Worm (Caenorhabditis elegans) whole organism, dauer: ENCODE measurements around the gene maoc-1.

Experiments
- unc-62 ChIP-seq: sonication (generic microtip); optimal IDR thresholded peaks from 2 replicates; lab custom pipeline; 2017; ENCODE audit warnings: missing biosample characterization, missing genetic modification reagents, missing genetic modification characterization

The maoc-1 gene

DNA sequence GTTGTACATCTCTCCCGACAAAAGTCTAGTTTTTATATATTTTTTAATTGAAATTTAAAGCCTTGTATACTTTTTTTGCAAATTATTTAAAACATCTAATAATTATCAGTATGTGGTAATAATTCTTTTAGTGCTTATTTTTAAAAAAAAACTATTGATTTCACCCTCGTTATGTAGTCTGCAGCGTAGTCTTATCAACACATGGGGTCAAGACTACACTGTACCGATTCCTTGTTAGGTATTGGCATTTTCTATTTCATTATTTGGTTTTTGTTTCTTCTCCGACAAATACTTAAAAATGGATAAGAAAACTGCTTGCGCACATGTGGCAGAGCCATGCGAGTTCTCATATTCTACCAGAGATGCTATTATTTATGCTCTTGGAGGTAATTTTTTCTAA, at the start of gene maoc-1:
TSS of gene maoc-1 (plus strand) at position 237 of the 400 bp plus-strand sequence.
- no peak for TF ChIP-seq unc-62

ce11 chrII:7147550-7147949, 48.5 kb upstream of the maoc-1 start:
- no peak for TF ChIP-seq unc-62

ce11 chrII:7148099-7148498, 48.0 kb upstream of the maoc-1 start, which contains the start of gene T07F8.1:
TSS of gene T07F8.1 (plus strand) at chrII:7148399.
- TF ChIP-seq unc-62: no peak

DNA sequence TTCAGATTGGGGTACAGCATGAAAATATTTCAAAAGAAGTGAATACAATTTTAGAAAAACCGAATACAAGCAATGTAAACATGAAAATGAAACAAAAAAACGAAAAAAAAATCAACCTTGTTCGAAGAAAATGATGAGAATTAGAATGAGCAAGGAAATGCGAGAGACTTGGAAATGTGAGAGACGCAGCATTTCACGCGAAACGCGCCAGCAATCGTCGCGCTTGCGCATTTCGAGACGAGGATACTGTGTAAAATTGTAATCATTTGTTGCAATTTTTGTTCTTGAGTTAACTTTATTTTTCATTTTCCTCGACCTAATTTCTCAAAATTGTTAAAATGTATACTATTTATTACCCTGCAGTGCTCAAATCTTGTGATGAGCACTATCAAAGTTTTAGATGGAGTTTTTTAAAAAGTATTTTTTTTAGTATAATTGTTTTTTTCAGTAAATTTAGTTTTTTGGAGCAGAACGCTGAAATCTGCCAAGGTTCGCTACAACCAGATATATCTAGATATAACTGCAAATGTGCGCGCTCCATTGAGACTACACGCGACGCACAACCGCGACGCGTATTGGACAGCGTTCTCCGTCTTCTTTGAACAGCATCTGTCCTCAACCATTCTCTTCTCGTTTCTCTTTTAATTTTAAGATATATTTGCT, 44.0 kb upstream of the maoc-1 start, which contains the start of gene fust-1:
TSS of gene fust-1 (plus strand) at position 613 of the 663 bp plus-strand sequence.
- no peak for TF ChIP-seq unc-62

DNA sequence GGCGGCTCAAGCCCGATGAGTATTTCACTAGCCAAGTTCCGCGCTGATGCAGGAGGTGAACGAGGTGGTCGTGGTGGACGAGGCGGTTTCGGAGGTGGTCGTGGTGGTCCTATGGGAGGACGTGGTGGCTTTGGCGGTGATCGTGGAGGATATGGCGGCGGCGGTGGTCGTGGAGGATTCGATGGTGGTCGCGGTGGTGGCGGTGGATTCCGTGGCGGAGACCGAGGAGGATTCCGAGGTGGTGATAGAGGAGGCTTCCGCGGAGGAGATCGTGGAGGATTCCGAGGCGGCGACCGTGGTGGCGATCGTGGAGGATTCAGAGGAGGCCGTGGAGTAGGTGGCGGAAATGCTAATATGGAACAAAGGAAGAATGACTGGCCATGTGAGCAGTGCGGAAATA, 41.4 kb upstream of the maoc-1 start:
- TF ChIP-seq unc-62: no peak

ce11 chrII:7155392-7155791, 40.7 kb upstream of the maoc-1 start, which contains the start of gene C27H5.2:
TSS of gene C27H5.2 (plus strand) at chrII:7155581.
- TF ChIP-seq unc-62: no peak

- no peak for TF ChIP-seq unc-62
Observed at ce11 chrII:7157415-7157814, 38.7 kb upstream of the maoc-1 start.

DNA sequence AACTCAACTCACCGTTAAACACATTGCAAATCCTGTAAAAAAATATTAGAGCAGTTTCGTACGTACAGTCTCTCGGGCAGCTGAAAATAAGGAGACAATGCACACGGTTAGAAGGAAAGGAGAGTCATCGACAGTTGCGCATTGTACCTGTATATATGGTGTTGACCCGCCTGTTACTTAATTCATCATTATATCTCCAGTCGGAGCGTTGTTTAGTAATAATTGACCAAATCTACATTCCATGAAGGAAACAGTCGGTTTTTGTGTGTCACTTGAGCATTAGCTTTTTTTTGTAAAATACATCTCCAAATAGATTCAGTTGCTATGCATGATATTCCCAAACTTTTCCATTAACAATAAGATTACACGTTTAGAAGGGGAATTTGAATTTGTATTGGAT, 34.6 kb upstream of the maoc-1 start, which contains the start of gene C27H5.12:
TSS of gene C27H5.12 (minus strand) at position 101 of the 400 bp plus-strand sequence.
- no peak for TF ChIP-seq unc-62

ce11 chrII:7165749-7166148, 30.3 kb upstream of the maoc-1 start, which contains the start of gene mfsd-13.2:
TSS of gene mfsd-13.2 (minus strand) at chrII:7165849.
- TF ChIP-seq unc-62: no peak

DNA sequence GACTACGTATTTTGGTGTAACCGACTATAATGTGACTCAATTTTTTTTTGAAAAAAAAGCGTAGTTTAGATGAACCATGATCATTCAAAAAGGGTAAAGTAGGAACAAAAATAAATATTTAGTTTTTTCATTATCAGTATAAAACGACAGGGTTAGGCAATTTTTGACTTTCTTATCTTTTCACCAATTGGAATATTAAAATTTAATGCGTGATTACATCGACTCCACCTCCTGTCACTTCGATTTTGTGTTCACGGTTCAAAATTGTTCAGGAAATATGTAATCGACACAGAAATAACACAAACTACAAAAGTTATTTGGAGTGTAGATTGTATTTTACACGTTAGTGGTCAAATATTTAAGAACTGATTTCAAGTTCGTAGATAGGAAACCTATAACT, 29.3 kb upstream of the maoc-1 start:
- no peak for TF ChIP-seq unc-62

ce11 chrII:7168712-7169111, 27.4 kb upstream of the maoc-1 start, which contains the start of gene col-36:
TSS of gene col-36 (minus strand) at chrII:7168812.
- no peak for TF ChIP-seq unc-62

ce11 chrII:7171305-7171998, 24.6 kb upstream of the maoc-1 start, which contains the start of gene dyf-13:
TSS of gene dyf-13 (minus strand) at chrII:7171355.
- TF ChIP-seq unc-62: no peak

ce11 chrII:7174843-7175242, 21.2 kb upstream of the maoc-1 start, which contains the start of gene glc-4:
TSS of gene glc-4 (minus strand) at chrII:7174943.
- TF ChIP-seq unc-62: no peak

ce11 chrII:7176108-7176507, 20.0 kb upstream of the maoc-1 start:
- no peak for TF ChIP-seq unc-62

DNA sequence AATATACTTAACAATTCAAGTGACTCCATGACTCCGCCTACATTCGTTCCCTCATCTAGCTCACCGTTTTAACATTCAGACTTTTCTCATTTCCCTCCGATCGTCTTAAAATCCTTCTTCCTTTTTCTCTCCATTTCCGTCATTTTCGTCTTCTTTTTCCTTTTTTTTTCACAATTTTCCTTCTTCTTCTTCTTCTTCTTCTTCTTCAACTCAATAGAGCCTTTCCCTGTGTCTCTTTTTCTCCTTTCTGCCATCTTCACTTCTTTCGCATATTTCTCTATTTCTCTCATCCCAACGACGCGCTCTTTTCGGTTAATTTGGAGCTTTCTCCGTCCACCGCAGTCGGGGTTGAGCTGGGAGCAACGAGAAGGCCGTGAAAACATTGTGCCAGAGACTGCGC, 13.4 kb upstream of the maoc-1 start:
- no peak for TF ChIP-seq unc-62

DNA sequence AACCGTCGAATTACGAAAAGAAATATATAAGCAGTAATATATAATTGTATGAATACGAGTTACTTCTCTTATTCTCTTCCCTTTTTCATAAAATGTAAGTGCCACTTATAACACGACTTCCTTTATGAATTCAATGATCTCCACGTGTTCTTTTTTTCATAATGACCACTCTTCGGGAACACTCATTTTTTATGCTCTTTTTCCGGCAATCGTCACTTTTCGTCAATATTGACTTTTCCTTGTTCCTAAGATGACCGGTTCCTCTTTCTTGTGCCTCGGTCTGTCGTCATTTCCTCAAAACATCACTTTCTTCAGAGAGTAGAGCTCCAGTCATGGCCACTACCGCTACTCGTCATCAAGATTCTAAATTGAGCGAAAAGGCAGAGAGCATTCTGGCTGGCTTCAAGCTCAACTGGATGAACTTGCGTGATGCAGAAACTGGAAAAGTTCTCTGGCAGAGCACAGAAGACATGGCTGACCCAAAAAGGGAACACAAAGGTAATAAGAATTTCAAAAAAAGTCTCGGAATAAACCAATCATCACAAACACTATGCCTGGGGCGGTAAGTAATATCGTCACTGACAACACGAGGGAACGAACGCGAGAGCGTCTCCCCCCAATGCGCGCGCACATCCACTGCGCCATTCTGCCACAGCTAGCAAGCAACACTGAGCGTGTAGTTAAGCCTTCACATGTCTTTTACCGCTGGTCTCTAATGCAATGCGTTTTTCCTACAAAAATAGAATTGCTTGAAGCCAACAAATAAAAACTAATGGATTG, 12.4 kb upstream of the maoc-1 start, which contains the start of gene pdl-1:
TSS of gene pdl-1 (plus strand) at position 309 of the 780 bp plus-strand sequence.
- no peak for TF ChIP-seq unc-62

DNA sequence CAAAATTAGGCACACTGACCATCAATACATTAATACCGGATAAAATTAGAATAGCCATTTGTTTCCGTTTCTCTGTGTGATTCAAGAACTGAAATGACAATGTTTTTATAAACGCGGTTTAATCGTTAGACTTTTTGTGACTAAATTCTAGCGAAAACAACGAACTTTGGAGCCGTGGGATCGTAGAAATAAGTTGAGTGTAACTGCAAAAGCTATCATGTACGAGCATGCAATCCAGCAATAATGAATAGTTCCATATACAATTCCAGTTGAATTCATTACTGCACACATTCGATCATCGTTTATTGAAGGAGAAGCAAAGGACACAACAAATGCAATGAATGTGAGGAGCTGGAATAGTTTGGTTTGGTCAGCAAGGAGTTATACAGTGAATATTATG, 10.0 kb upstream of the maoc-1 start:
- no peak for TF ChIP-seq unc-62
